Worm (Caenorhabditis elegans): Measurements from ENCODE around the gene R05F9.9.

- TF ChIP-seq tlp-1 (tag; optimal IDR thresholded peaks at IDR 0.05) (no peak), lir-3 (tag; optimal IDR thresholded peaks at IDR 0.05; ENCODE audit: poor library complexity) (no peak), elt-2 (tag; optimal IDR thresholded peaks at IDR 0.05) (no peak), unc-86 (tag; optimal IDR thresholded peaks at IDR 0.05) (no peak), nhr-84 (tag; optimal IDR thresholded peaks at IDR 0.05) (no peak), skn-1 (tag; optimal IDR thresholded peaks at IDR 0.05) (no peak), hlh-4 (tag; optimal IDR thresholded peaks at IDR 0.05) (no peak), ama-1 (optimal IDR thresholded peaks at IDR 0.05) (no peak), lin-14 (GFP tag; optimal IDR thresholded peaks at IDR 0.05) (no peak), ztf-11 (tag; optimal IDR thresholded peaks at IDR 0.05) (no peak), isw-1 (GFP tag; IDR thresholded peaks at IDR 0.05) (no peak), nhr-90 (tag; optimal IDR thresholded peaks at IDR 0.05; ENCODE audit: poor library complexity) (no peak), pax-3 (tag; optimal IDR thresholded peaks at IDR 0.05) (no peak), nhr-237 (tag; optimal IDR thresholded peaks at IDR 0.05) (no peak)
Measured at ce11 chrII:4873029-4873428, 28.9 kb downstream of the R05F9.9 start, which contains the start of gene col-73.

Data from whole organism, L1 larva.